Fruit fly (Drosophila melanogaster): Measurements from ENCODE around the gene Nnk.
A peak's percentile ranks its signal among the peaks of the same experiment; 100 is the strongest.

Gene Nnk

dm6 chr3R:17810951-17811706, 6.1 kb upstream of the Nnk start, which contains the start of the genes Alg1 and tinc (continued):
- TF ChIP-seq esg (GFP tag; conservative IDR thresholded peaks at IDR 0.05), result peak; percentile 24; the same call in 1 of the 2 replicates
- peak; percentile 21 for TF ChIP-seq kay (GFP tag; optimal IDR thresholded peaks at IDR 0.05)
- TF ChIP-seq gcm (GFP tag; optimal IDR thresholded peaks at IDR 0.05), result peak; percentile 52
- TF ChIP-seq CG17612 (GFP tag; IDR thresholded peaks at IDR 0.05), result no peak
- TF ChIP-seq otp (GFP tag; IDR thresholded peaks at IDR 0.05), result no peak
- peak; percentile 64 for TF ChIP-seq Hr3 (GFP tag; optimal IDR thresholded peaks at IDR 0.05)
- peak; percentile 45; the same call in 1 of the 2 replicates for TF ChIP-seq sob (GFP tag; IDR thresholded peaks at IDR 0.05)
- no peak for TF ChIP-seq CG30431 (GFP tag; optimal IDR thresholded peaks at IDR 0.05)
- peak; percentile 34 for TF ChIP-seq CG3838 (GFP tag; optimal IDR thresholded peaks at IDR 0.05)
- TF ChIP-seq Meics (GFP tag; optimal IDR thresholded peaks at IDR 0.05), result peak; percentile 67
- TF ChIP-seq CG6854 (GFP tag; optimal IDR thresholded peaks at IDR 0.05), result peak; percentile 41
- TF ChIP-seq CG2875 (GFP tag; optimal IDR thresholded peaks at IDR 0.05), result no peak
- TF ChIP-seq Hsf (GFP tag; optimal IDR thresholded peaks at IDR 0.05), result peak; percentile 65
- TF ChIP-seq Ravus (GFP tag; IDR thresholded peaks at IDR 0.05), result no peak
- no peak; the same call in 1 of the 2 replicates for TF ChIP-seq NFAT (GFP tag; IDR thresholded peaks at IDR 0.05)
- TF ChIP-seq CG8290 (GFP tag; optimal IDR thresholded peaks at IDR 0.05), result no peak
- TF ChIP-seq CG8290 (tag; optimal IDR thresholded peaks at IDR 0.05), result peak in 1 of 2 experiments; percentile 69
- TF ChIP-seq gsb (GFP tag; IDR thresholded peaks at IDR 0.05), result no peak
- peak; percentile 59 for TF ChIP-seq CG8388 (GFP tag; optimal IDR thresholded peaks at IDR 0.05)
- no peak for TF ChIP-seq sima (GFP tag; optimal IDR thresholded peaks at IDR 0.05)
- 0 out of 2 replicates have a peak, but pooled peaks have one; percentile 32 for TF ChIP-seq wdn (GFP tag; IDR thresholded peaks at IDR 0.05)
- no peak for TF ChIP-seq ATbp (GFP tag; optimal IDR thresholded peaks at IDR 0.05)
- no peak for TF ChIP-seq vnd (GFP tag; IDR thresholded peaks at IDR 0.05; ENCODE audit: partially characterized antibody)
- peak; percentile 78 for TF ChIP-seq CG10267 (tag; optimal IDR thresholded peaks at IDR 0.05)
- peak; percentile 80 for TF ChIP-seq Fer3 (tag; optimal IDR thresholded peaks at IDR 0.05)
- no peak for TF ChIP-seq CG1233 (GFP tag; optimal IDR thresholded peaks at IDR 0.05)
- TF ChIP-seq CG12219 (GFP tag; optimal IDR thresholded peaks at IDR 0.05), result no peak
- no peak for TF ChIP-seq tna (GFP tag; IDR thresholded peaks at IDR 0.05; ENCODE audit: partially characterized antibody)
- TF ChIP-seq mirr (GFP tag; optimal IDR thresholded peaks at IDR 0.05), result no peak
- no peak for TF ChIP-seq CG14860 (GFP tag; IDR thresholded peaks at IDR 0.05; ENCODE audit: partially characterized antibody)
- peak; percentile 77 for TF ChIP-seq dmrt99B (tag; optimal IDR thresholded peaks at IDR 0.05)
- TF ChIP-seq knrl (GFP tag; IDR thresholded peaks at IDR 0.05; ENCODE audit: partially characterized antibody), result no peak
- TF ChIP-seq CG8765 (GFP tag; IDR thresholded peaks at IDR 0.05), result no peak
- no peak for TF ChIP-seq schlank (tag; optimal IDR thresholded peaks at IDR 0.05)
- TF ChIP-seq Side (GFP tag; optimal IDR thresholded peaks at IDR 0.05), result peak; percentile 4
- no peak for TF ChIP-seq CG2129 (GFP tag; IDR thresholded peaks at IDR 0.05; ENCODE audit: partially characterized antibody)
- TF ChIP-seq Chrac-16 (GFP tag; optimal IDR thresholded peaks at IDR 0.05), result peak; percentile 63
- no peak for TF ChIP-seq TFAM (GFP tag; optimal IDR thresholded peaks at IDR 0.05)
- no peak for TF ChIP-seq CG7928 (GFP tag; optimal IDR thresholded peaks at IDR 0.05)
- no peak for TF ChIP-seq corto (GFP tag; optimal IDR thresholded peaks at IDR 0.05)
- TF ChIP-seq CG15601 (tag; optimal IDR thresholded peaks at IDR 0.05), result peak; percentile 74
- peak; percentile 77 for TF ChIP-seq CG30403 (GFP tag; optimal IDR thresholded peaks at IDR 0.05)
- peak; percentile 81 for TF ChIP-seq CG13894 (tag; optimal IDR thresholded peaks at IDR 0.05)
- TF ChIP-seq CG13424 (tag; optimal IDR thresholded peaks at IDR 0.05), result peak; percentile 87
- TF ChIP-seq CG4360 (GFP tag; IDR thresholded peaks at IDR 0.05), result 0 out of 2 replicates have a peak, but pooled peaks have one; percentile 23
- TF ChIP-seq GATAe (GFP tag; conservative IDR thresholded peaks at IDR 0.05), result no peak
- TF ChIP-seq sc (optimal IDR thresholded peaks at IDR 0.05), result no peak
- TF ChIP-seq sc (GFP tag; optimal IDR thresholded peaks at IDR 0.05), result no peak
- no peak for TF ChIP-seq CG10366 (GFP tag; IDR thresholded peaks at IDR 0.05)
- no peak for TF ChIP-seq CG3726 (GFP tag; IDR thresholded peaks at IDR 0.05)
